Worm (Caenorhabditis elegans) whole organism, mixed stage, embryonic: ENCODE results near the gene flp-6.

Experiments
- ces-1 ChIP-seq: fragments of 150-350 bp; optimal IDR thresholded peaks from 2 replicates; lab custom pipeline; 2014; ENCODE audit warnings: missing biosample characterization, missing genetic modification reagents, missing genetic modification characterization
- drap-1 ChIP-seq: fragments of 200-800 bp; sonication (Bioruptor generic); optimal IDR thresholded peaks from 3 replicates; lab custom pipeline; 2018; ENCODE audit warnings: mild to moderate bottlenecking, missing genetic modification characterization, missing compliant biosample characterization
- lin-13 ChIP-seq: fragments of 150-350 bp; optimal IDR thresholded peaks from 2 replicates; lab custom pipeline; 2014; ENCODE audit warnings: missing biosample characterization, missing genetic modification characterization
- mab-5 ChIP-seq: fragments of 150-350 bp; optimal IDR thresholded peaks from 2 replicates; lab custom pipeline; 2014; ENCODE audit warnings: missing biosample characterization, missing genetic modification characterization
- nhr-12 ChIP-seq: fragments of 150-350 bp; optimal IDR thresholded peaks from 2 replicates; lab custom pipeline; 2014; ENCODE audit warnings: missing biosample characterization, missing genetic modification characterization
- nhr-76 ChIP-seq: sonication (generic microtip); optimal IDR thresholded peaks from 2 replicates; lab custom pipeline; 2017; ENCODE audit warnings: missing biosample characterization, missing genetic modification characterization
- unc-120 ChIP-seq: sonication (generic microtip); optimal IDR thresholded peaks from 2 replicates; lab custom pipeline; 2017; ENCODE audit warnings: missing genetic modification characterization, missing compliant biosample characterization; ENCODE audit not compliant: poor library complexity, severe bottlenecking
- unc-62 ChIP-seq: fragments of 150-350 bp; optimal IDR thresholded peaks from 2 replicates; lab custom pipeline; 2014; ENCODE audit warnings: missing biosample characterization, missing genetic modification reagents, missing genetic modification characterization
- ztf-11 ChIP-seq: fragments of 150-350 bp; optimal IDR thresholded peaks from 2 replicates; lab custom pipeline; 2014; ENCODE audit warnings: missing biosample characterization, missing genetic modification characterization

ce11 chrV:9451485-9451884, 20.3 kb upstream of the flp-6 start:
- TF ChIP-seq ces-1 (GFP tag; lab: Kevin White, UChicago), result no peak
- no peak for TF ChIP-seq lin-13 (tag; lab: Kevin White, UChicago)
- no peak for TF ChIP-seq mab-5 (tag; lab: Kevin White, UChicago)
- TF ChIP-seq unc-62, result no peak
- no peak for TF ChIP-seq nhr-12 (tag; lab: Kevin White, UChicago)
- no peak for TF ChIP-seq nhr-76 (tag; lab: Kevin White, UChicago)
- no peak for TF ChIP-seq unc-120 (tag; lab: Kevin White, UChicago)
- no peak for TF ChIP-seq ztf-11 (tag; lab: Kevin White, UChicago)
- no peak for TF ChIP-seq drap-1
